Worm (Caenorhabditis elegans): ENCODE measurements around the gene K02E11.7.

DNA sequence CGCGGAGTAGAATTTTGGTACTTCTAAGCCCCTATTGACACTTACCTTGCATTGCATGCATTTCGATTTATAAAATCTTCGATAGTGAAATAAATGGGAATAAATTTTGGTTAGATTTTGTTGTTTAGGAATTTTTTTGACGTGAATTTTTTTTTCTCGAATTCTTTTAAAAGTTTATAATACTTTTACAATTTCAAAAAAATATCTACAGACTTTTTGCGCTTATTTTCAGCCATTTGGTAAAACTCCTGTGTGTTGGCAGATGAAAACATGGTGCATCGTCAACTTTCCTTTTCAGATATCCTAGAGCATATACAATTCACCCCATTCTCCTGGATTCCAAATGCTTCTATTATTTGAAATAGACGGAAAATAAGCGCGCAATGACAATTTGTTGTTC lies 36.5 kb upstream of the K02E11.7 start, which contains the start of gene F14D7.18:
- TF ChIP-seq zag-1 (tag; optimal IDR thresholded peaks at IDR 0.05), result no peak
- TF ChIP-seq nhr-11 (tag; optimal IDR thresholded peaks at IDR 0.05), result no peak
